Fruit fly (Drosophila melanogaster) whole organism, pupa: Measurements from ENCODE around the gene CG34429.

ENCODE experiments used
- CG32121 ChIP-seq: fragments of 200-800 bp; sonication (Bioruptor generic); IDR thresholded peaks from 2 replicates; pipeline ENCODE4 v1.3.6; 2022; ENCODE audit warnings: missing biosample characterization, missing genetic modification characterization
- CG9948 ChIP-seq: fragments of 200-800 bp; sonication (Bioruptor generic); optimal IDR thresholded peaks from 2 replicates; lab custom pipeline; 2018; ENCODE audit warnings: missing biosample characterization, mild to moderate bottlenecking, missing genetic modification characterization, moderate library complexity
- D1 ChIP-seq: fragments of 200-800 bp; sonication (Bioruptor generic); optimal IDR thresholded peaks from 2 replicates; lab custom pipeline; 2018; ENCODE audit warnings: missing biosample characterization, mild to moderate bottlenecking, missing genetic modification characterization, moderate library complexity
- EcR ChIP-seq: fragments of 200-800 bp; sonication (Bioruptor generic); optimal IDR thresholded peaks from 3 replicates; lab custom pipeline; 2019; ENCODE audit warnings: missing biosample characterization, missing genetic modification characterization, mild to moderate bottlenecking, moderate library complexity, missing genetic modification reagents
- Pif1B ChIP-seq: fragments of 200-800 bp; sonication (Bioruptor generic); optimal IDR thresholded peaks from 3 replicates; lab custom pipeline; 2016; ENCODE audit warnings: missing biosample characterization, missing genetic modification characterization
- fd96Ca ChIP-seq: fragments of 200-800 bp; sonication (Bioruptor generic); IDR thresholded peaks from 3 replicates; pipeline ENCODE4 v1.3.6; 2022; ENCODE audit warnings: missing biosample characterization, missing genetic modification characterization

DNA sequence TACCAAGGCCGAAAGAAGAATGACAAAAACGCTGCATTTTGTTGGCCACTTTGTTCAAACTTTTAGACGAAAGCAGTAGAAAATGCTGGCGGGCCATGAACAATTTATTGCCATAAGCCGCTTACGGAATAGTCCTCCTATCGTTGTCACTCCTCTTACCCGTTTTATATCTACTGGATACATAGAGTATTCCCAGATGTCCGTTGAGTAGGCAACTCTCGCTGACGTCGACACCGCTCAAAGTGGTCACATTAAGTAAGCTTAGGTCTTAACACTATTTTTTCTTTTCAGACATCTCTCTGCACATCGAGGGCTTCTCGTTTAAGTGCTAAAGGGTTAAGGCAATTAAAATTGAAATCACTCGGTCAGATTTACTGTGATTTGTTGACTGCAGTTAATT is 20.6 kb downstream of the CG34429 start:
- TF ChIP-seq CG32121 (no peak), fd96Ca (no peak), Pif1B (GFP tag; lab: Kevin White, UChicago) (no peak), CG9948 (no peak), D1 (tag; lab: Kevin White, UChicago) (no peak), EcR (GFP tag; lab: Kevin White, UChicago) (no peak)
